Worm (Caenorhabditis elegans) whole organism, mixed stage, embryonic: ENCODE results near the gene C47D2.1.

Source experiments
- bed-3 ChIP-seq: fragments of 200-800 bp; sonication (Bioruptor generic); optimal IDR thresholded peaks from 3 replicates; lab custom pipeline; 2018; ENCODE audit warnings: mild to moderate bottlenecking, missing genetic modification characterization, moderate library complexity, missing compliant biosample characterization
- blmp-1 ChIP-seq: fragments of 150-350 bp; optimal IDR thresholded peaks from 2 replicates; lab custom pipeline; 2014; ENCODE audit warnings: missing biosample characterization, missing genetic modification characterization
- ceh-39 ChIP-seq: fragments of 150-350 bp; optimal IDR thresholded peaks from 2 replicates; lab custom pipeline; 2014; ENCODE audit warnings: missing biosample characterization, missing genetic modification characterization
- ceh-43 ChIP-seq: fragments of 200-800 bp; sonication (Bioruptor generic); optimal IDR thresholded peaks from 2 replicates; lab custom pipeline; 2018; ENCODE audit warnings: mild to moderate bottlenecking, missing genetic modification characterization, moderate library complexity, missing compliant biosample characterization
- ceh-83 ChIP-seq: fragments of 200-800 bp; sonication (Bioruptor generic); optimal IDR thresholded peaks from 2 replicates; lab custom pipeline; 2018; ENCODE audit warnings: mild to moderate bottlenecking, missing genetic modification characterization, missing compliant biosample characterization
- ces-1 ChIP-seq: fragments of 150-350 bp; optimal IDR thresholded peaks from 2 replicates; lab custom pipeline; 2014; ENCODE audit warnings: missing biosample characterization, missing genetic modification reagents, missing genetic modification characterization
- cnd-1 ChIP-seq: fragments of 200-800 bp; sonication (Bioruptor generic); optimal IDR thresholded peaks from 2 replicates; lab custom pipeline; 2018; ENCODE audit warnings: mild to moderate bottlenecking, missing genetic modification characterization, missing compliant biosample characterization
- drap-1 ChIP-seq: fragments of 200-800 bp; sonication (Bioruptor generic); optimal IDR thresholded peaks from 3 replicates; lab custom pipeline; 2018; ENCODE audit warnings: mild to moderate bottlenecking, missing genetic modification characterization, missing compliant biosample characterization
- elt-1 ChIP-seq: sonication (generic microtip); optimal IDR thresholded peaks from 2 replicates; lab custom pipeline; 2017; ENCODE audit warnings: missing genetic modification characterization, mild to moderate bottlenecking, missing compliant biosample characterization, antibody characterized with exemption, moderate library complexity, borderline replicate concordance; ENCODE audit not compliant: insufficient read depth
- elt-3 ChIP-seq: fragments of 150-350 bp; optimal IDR thresholded peaks from 2 replicates; lab custom pipeline; 2014; ENCODE audit warnings: missing biosample characterization, missing genetic modification characterization
- ham-2 ChIP-seq: fragments of 200-800 bp; sonication (Bioruptor generic); optimal IDR thresholded peaks from 2 replicates; lab custom pipeline; 2018; ENCODE audit warnings: mild to moderate bottlenecking, missing genetic modification characterization, missing compliant biosample characterization
- hlh-1 ChIP-seq: fragments of 150-350 bp; optimal IDR thresholded peaks from 2 replicates; lab custom pipeline; 2014; ENCODE audit warnings: missing biosample characterization, missing genetic modification reagents, missing genetic modification characterization
- lin-13 ChIP-seq: fragments of 150-350 bp; optimal IDR thresholded peaks from 2 replicates; lab custom pipeline; 2014; ENCODE audit warnings: missing biosample characterization, missing genetic modification characterization
- lin-32 ChIP-seq: fragments of 200-800 bp; sonication (Bioruptor generic); optimal IDR thresholded peaks from 2 replicates; lab custom pipeline; 2018; ENCODE audit warnings: mild to moderate bottlenecking, missing genetic modification characterization, missing compliant biosample characterization
- lsy-2 ChIP-seq: fragments of 150-350 bp; optimal IDR thresholded peaks from 2 replicates; lab custom pipeline; 2014; ENCODE audit warnings: missing biosample characterization, missing genetic modification characterization
- mab-5 ChIP-seq: fragments of 150-350 bp; optimal IDR thresholded peaks from 2 replicates; lab custom pipeline; 2014; ENCODE audit warnings: missing biosample characterization, missing genetic modification characterization
- mls-2 ChIP-seq: sonication (generic microtip); optimal IDR thresholded peaks from 2 replicates; lab custom pipeline; 2016; ENCODE audit warnings: mild to moderate bottlenecking, missing genetic modification characterization, moderate library complexity, missing compliant biosample characterization
- nhr-2 ChIP-seq: fragments of 150-350 bp; optimal IDR thresholded peaks from 2 replicates; lab custom pipeline; 2014; ENCODE audit warnings: missing biosample characterization, missing genetic modification characterization
- nhr-237 ChIP-seq: fragments of 150-350 bp; optimal IDR thresholded peaks from 2 replicates; lab custom pipeline; 2014; ENCODE audit warnings: missing biosample characterization, missing genetic modification characterization
- nhr-28 ChIP-seq: fragments of 150-350 bp; optimal IDR thresholded peaks from 2 replicates; lab custom pipeline; 2014; ENCODE audit warnings: missing biosample characterization, missing genetic modification characterization
- nhr-76 ChIP-seq: sonication (generic microtip); optimal IDR thresholded peaks from 2 replicates; lab custom pipeline; 2017; ENCODE audit warnings: missing biosample characterization, missing genetic modification characterization
- pha-4 ChIP-seq: fragments of 150-350 bp; optimal IDR thresholded peaks from 2 replicates; lab custom pipeline; 2018; ENCODE audit warnings: missing biosample characterization, missing genetic modification reagents, missing genetic modification characterization
- sem-2 ChIP-seq: fragments of 200-800 bp; sonication (Bioruptor generic); optimal IDR thresholded peaks from 2 replicates; lab custom pipeline; 2018; ENCODE audit warnings: mild to moderate bottlenecking, missing genetic modification characterization, missing compliant biosample characterization
- sptf-1 ChIP-seq: sonication (generic microtip); optimal IDR thresholded peaks from 2 replicates; lab custom pipeline; 2017; ENCODE audit warnings: mild to moderate bottlenecking, missing genetic modification characterization, moderate library complexity, missing compliant biosample characterization
- tbx-8 ChIP-seq: fragments of 200-800 bp; sonication (Bioruptor generic); optimal IDR thresholded peaks from 2 replicates; lab custom pipeline; 2018; ENCODE audit warnings: mild to moderate bottlenecking, missing genetic modification characterization, moderate library complexity, missing compliant biosample characterization
- unc-120 ChIP-seq: sonication (generic microtip); optimal IDR thresholded peaks from 2 replicates; lab custom pipeline; 2017; ENCODE audit warnings: missing genetic modification characterization, missing compliant biosample characterization; ENCODE audit not compliant: poor library complexity, severe bottlenecking
- unc-39 ChIP-seq: fragments of 150-350 bp; optimal IDR thresholded peaks from 2 replicates; lab custom pipeline; 2014; ENCODE audit warnings: missing biosample characterization, missing genetic modification characterization
- unc-62 ChIP-seq: fragments of 150-350 bp; optimal IDR thresholded peaks from 2 replicates; lab custom pipeline; 2014; ENCODE audit warnings: missing biosample characterization, missing genetic modification reagents, missing genetic modification characterization
- zip-8 ChIP-seq: fragments of 150-350 bp; optimal IDR thresholded peaks from 2 replicates; lab custom pipeline; 2014; ENCODE audit warnings: missing biosample characterization, missing genetic modification characterization
- ztf-11 ChIP-seq: fragments of 150-350 bp; optimal IDR thresholded peaks from 2 replicates; lab custom pipeline; 2014; ENCODE audit warnings: missing biosample characterization, missing genetic modification characterization

Gene C47D2.1

ce11 chrX:8229221-8229620 is 14.4 kb downstream of the C47D2.1 start:
- no peak for TF ChIP-seq nhr-76 (tag; lab: Kevin White, UChicago)
- no peak for TF ChIP-seq bed-3
- TF ChIP-seq zip-8 (tag; lab: Kevin White, UChicago), result peak; percentile 37

DNA sequence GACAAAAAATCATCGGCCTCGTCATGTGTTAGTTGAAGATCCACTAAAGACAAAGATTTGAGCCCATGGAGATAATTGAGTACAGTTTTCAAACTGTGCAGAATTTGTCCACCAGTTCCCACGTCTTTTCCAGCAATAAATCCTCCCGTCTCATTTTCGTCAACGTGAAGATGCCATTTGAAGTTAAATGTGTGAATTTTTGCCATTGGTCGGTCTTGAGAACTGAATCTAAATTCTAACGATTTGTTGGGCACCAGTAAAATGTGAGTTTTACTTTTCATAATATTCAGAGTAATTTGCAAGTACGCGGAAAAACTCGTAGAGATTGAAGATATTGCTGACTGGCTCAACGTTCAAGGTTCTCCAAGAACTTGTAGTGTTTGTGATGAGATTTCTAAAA is 15.7 kb downstream of the C47D2.1 start:
- TF ChIP-seq elt-3 (tag; lab: Kevin White, UChicago), result no peak
- TF ChIP-seq blmp-1 (tag; lab: Kevin White, UChicago), result no peak
- TF ChIP-seq unc-120, result no peak
- no peak for TF ChIP-seq sptf-1 (tag; lab: Kevin White, UChicago)
- no peak for TF ChIP-seq lin-13 (tag; lab: Kevin White, UChicago)
- TF ChIP-seq nhr-2 (tag; lab: Kevin White, UChicago), result no peak
- no peak for TF ChIP-seq lin-32 (GFP tag; lab: Kevin White, UChicago)
- TF ChIP-seq nhr-237 (tag; lab: Kevin White, UChicago), result no peak
- no peak for TF ChIP-seq ces-1 (GFP tag; lab: Kevin White, UChicago)
- no peak for TF ChIP-seq ceh-43
- no peak for TF ChIP-seq elt-1 (tag; lab: Kevin White, UChicago)
- no peak for TF ChIP-seq zip-8 (tag; lab: Kevin White, UChicago)
- no peak for TF ChIP-seq hlh-1
- TF ChIP-seq ceh-39 (tag; lab: Kevin White, UChicago), result no peak
- TF ChIP-seq sem-2 (GFP tag; lab: Kevin White, UChicago), result no peak

DNA sequence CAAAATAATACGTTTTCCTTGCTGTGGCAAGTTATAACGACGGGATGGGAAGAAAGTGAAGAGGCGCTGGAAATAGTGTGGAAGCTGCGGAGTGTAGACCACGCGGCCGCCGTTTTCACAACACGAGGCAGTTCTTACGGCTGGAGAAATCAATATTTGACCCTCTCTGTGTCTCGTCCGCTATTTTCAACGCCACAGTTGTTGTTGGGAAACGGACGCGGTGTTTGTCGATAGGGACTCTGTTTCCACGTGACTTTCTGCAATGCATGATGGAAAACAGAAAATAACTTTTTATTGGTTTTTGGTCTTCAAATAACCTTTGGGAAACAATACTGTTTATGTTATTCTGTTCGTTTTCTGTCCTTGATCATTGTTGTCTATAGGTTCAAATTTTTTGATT is 17.0 kb downstream of the C47D2.1 start, which contains the start of gene K02A6.3:
TSS of gene K02A6.3 (minus strand) at position 74 of the 400 bp plus-strand sequence.
- peak; percentile 16 for TF ChIP-seq unc-62 (GFP tag; lab: Kevin White, UChicago)
- TF ChIP-seq nhr-237 (tag; lab: Kevin White, UChicago), result peak; percentile 44
- no peak for TF ChIP-seq lin-13 (tag; lab: Kevin White, UChicago)
- TF ChIP-seq blmp-1 (tag; lab: Kevin White, UChicago), result peak; percentile 56
- TF ChIP-seq nhr-28 (tag; lab: Kevin White, UChicago), result no peak
- TF ChIP-seq unc-39 (tag; lab: Kevin White, UChicago), result no peak
- TF ChIP-seq ztf-11 (tag; lab: Kevin White, UChicago), result no peak
- peak; percentile 57 for TF ChIP-seq pha-4 (tag; lab: Kevin White, UChicago)
- TF ChIP-seq elt-3 (tag; lab: Kevin White, UChicago), result no peak
- peak; percentile 53 for TF ChIP-seq unc-120
- TF ChIP-seq cnd-1 (tag; lab: Kevin White, UChicago), result peak; percentile 2
- TF ChIP-seq ceh-83 (GFP tag; lab: Kevin White, UChicago), result no peak
- peak; percentile 48 for TF ChIP-seq ces-1 (GFP tag; lab: Kevin White, UChicago)
- peak; percentile 81 for TF ChIP-seq hlh-1
- TF ChIP-seq ham-2 (GFP tag; lab: Kevin White, UChicago), result peak; percentile 4
- no peak for TF ChIP-seq ceh-39 (tag; lab: Kevin White, UChicago)
- TF ChIP-seq drap-1 (GFP tag; lab: Kevin White, UChicago), result peak; percentile 6
- TF ChIP-seq nhr-2 (tag; lab: Kevin White, UChicago), result no peak

- no peak for TF ChIP-seq lin-32 (GFP tag; lab: Kevin White, UChicago)
- no peak for TF ChIP-seq ceh-43
- TF ChIP-seq cnd-1 (tag; lab: Kevin White, UChicago), result no peak
- TF ChIP-seq mls-2 (tag; lab: Kevin White, UChicago), result no peak
- TF ChIP-seq sptf-1 (tag; lab: Kevin White, UChicago), result no peak
- TF ChIP-seq mab-5, result no peak
- TF ChIP-seq nhr-2 (tag; lab: Kevin White, UChicago), result no peak
- TF ChIP-seq ceh-39 (tag; lab: Kevin White, UChicago), result no peak
- no peak for TF ChIP-seq ceh-83 (GFP tag; lab: Kevin White, UChicago)
- no peak for TF ChIP-seq pha-4 (tag; lab: Kevin White, UChicago)
- TF ChIP-seq tbx-8 (GFP tag; lab: Kevin White, UChicago), result no peak
- no peak for TF ChIP-seq nhr-237 (tag; lab: Kevin White, UChicago)
- TF ChIP-seq lsy-2, result no peak
- no peak for TF ChIP-seq ham-2 (GFP tag; lab: Kevin White, UChicago)
- TF ChIP-seq bed-3, result no peak
- no peak for TF ChIP-seq lin-13 (tag; lab: Kevin White, UChicago)
Measured at ce11 chrX:8233554-8233953, 18.7 kb downstream of the C47D2.1 start.

- TF ChIP-seq unc-62 (GFP tag; lab: Kevin White, UChicago) (peak; percentile 54), elt-1 (tag; lab: Kevin White, UChicago) (no peak)
Measured at ce11 chrX:8235994-8236393, 21.1 kb downstream of the C47D2.1 start, which contains the start of gene M60.4. Gene M60.4 (minus strand): TSS chrX:8236314.
